Worm (Caenorhabditis elegans) whole organism, young adult: ENCODE measurements around the gene rol-6.
A peak's percentile ranks its signal among the peaks of the same experiment; 100 is the strongest.

Experiments
- B0019.2 ChIP-seq: fragments of 200-800 bp; sonication (Bioruptor generic); conservative IDR thresholded peaks from 2 replicates; pipeline ENCODE4 v1.3.6; 2022; ENCODE audit warnings: missing genetic modification reagents, missing genetic modification characterization, missing compliant biosample characterization
- C17E4.6 ChIP-seq: fragments of 200-800 bp; sonication (Bioruptor generic); IDR thresholded peaks from 2 replicates; pipeline ENCODE4 v1.3.6; 2022; ENCODE audit warnings: missing genetic modification reagents, missing genetic modification characterization, missing compliant biosample characterization
- F57C9.4 ChIP-seq: sonication (generic microtip); optimal IDR thresholded peaks from 2 replicates; lab custom pipeline; 2017; ENCODE audit warnings: mild to moderate bottlenecking, missing genetic modification characterization, missing compliant biosample characterization
- akir-1 ChIP-seq: fragments of 200-800 bp; sonication (Bioruptor generic); optimal IDR thresholded peaks from 2 replicates; lab custom pipeline; 2018; ENCODE audit warnings: mild to moderate bottlenecking, missing genetic modification characterization, moderate library complexity, missing compliant biosample characterization
- atf-7 ChIP-seq: sonication (generic microtip); optimal IDR thresholded peaks from 2 replicates; lab custom pipeline; 2017; ENCODE audit warnings: mild to moderate bottlenecking, missing genetic modification characterization, missing compliant biosample characterization
- ceh-100 ChIP-seq: fragments of 200-800 bp; sonication (Bioruptor generic); IDR thresholded peaks from 2 replicates; pipeline ENCODE4 v1.3.6; 2022; ENCODE audit warnings: missing genetic modification reagents, missing genetic modification characterization, missing compliant biosample characterization
- ceh-27 ChIP-seq: fragments of 200-800 bp; sonication (Bioruptor generic); optimal IDR thresholded peaks from 2 replicates; lab custom pipeline; 2018; ENCODE audit warnings: mild to moderate bottlenecking, missing genetic modification characterization, moderate library complexity, missing compliant biosample characterization
- dox-1 ChIP-seq: fragments of 200-800 bp; sonication (Bioruptor generic); IDR thresholded peaks from 2 replicates; pipeline ENCODE4 v1.3.6; 2022; ENCODE audit warnings: missing genetic modification reagents, missing genetic modification characterization, missing compliant biosample characterization
- efl-1 ChIP-seq: fragments of 150-350 bp; optimal IDR thresholded peaks from 2 replicates; lab custom pipeline; 2014; ENCODE audit warnings: missing biosample characterization, missing genetic modification reagents, missing genetic modification characterization
- egl-18 ChIP-seq: fragments of 200-800 bp; sonication (Bioruptor generic); IDR thresholded peaks from 2 replicates; pipeline ENCODE4 v1.3.6; 2022; ENCODE audit warnings: missing genetic modification reagents, missing genetic modification characterization, missing compliant biosample characterization
- egrh-3 ChIP-seq: fragments of 200-800 bp; sonication (Bioruptor generic); IDR thresholded peaks from 2 replicates; pipeline ENCODE4 v1.3.6; 2022; ENCODE audit warnings: missing genetic modification reagents, missing genetic modification characterization, missing compliant biosample characterization
- ekl-4 ChIP-seq: fragments of 200-800 bp; sonication (Bioruptor generic); IDR thresholded peaks from 2 replicates; pipeline ENCODE4 v1.3.6; 2022; ENCODE audit warnings: missing genetic modification reagents, missing genetic modification characterization, missing compliant biosample characterization
- ets-4 ChIP-seq: fragments of 200-800 bp; sonication (Bioruptor generic); optimal IDR thresholded peaks from 2 replicates; lab custom pipeline; 2018; ENCODE audit warnings: mild to moderate bottlenecking, missing genetic modification characterization, missing compliant biosample characterization
- hrde-1 ChIP-seq: sonication (generic microtip); optimal IDR thresholded peaks from 2 replicates; lab custom pipeline; 2016; ENCODE audit warnings: missing genetic modification characterization, mild to moderate bottlenecking, missing compliant biosample characterization, moderate library complexity, missing genotype, missing genetic modification reagents, borderline replicate concordance
- lag-1 ChIP-seq: fragments of 200-800 bp; sonication (Bioruptor generic); IDR thresholded peaks from 2 replicates; pipeline ENCODE4 v1.3.6; 2022; ENCODE audit warnings: missing genetic modification reagents, missing genetic modification characterization, missing compliant biosample characterization
- lin-35 ChIP-seq, 3 experiments: fragments of 150-350 bp in 2 of 3; sonication (generic microtip) in 1 of 3; optimal IDR thresholded peaks; 2 replicates each; lab custom pipeline; 2014 to 2018; ENCODE audit warnings: missing biosample characterization in 3 of 3, missing genetic modification characterization in 3 of 3, missing genetic modification reagents in 3 of 3
- mel-28 ChIP-seq: sonication (generic microtip); optimal IDR thresholded peaks from 2 replicates; lab custom pipeline; 2016; ENCODE audit warnings: borderline replicate concordance, mild to moderate bottlenecking, missing genetic modification characterization, missing compliant biosample characterization
- nfyb-1 ChIP-seq: fragments of 200-800 bp; sonication (Bioruptor generic); IDR thresholded peaks from 2 replicates; pipeline ENCODE4 v1.3.6; 2022; ENCODE audit warnings: missing genetic modification reagents, missing genetic modification characterization, missing compliant biosample characterization
- nhr-27 ChIP-seq: fragments of 200-800 bp; sonication (Bioruptor generic); optimal IDR thresholded peaks from 2 replicates; lab custom pipeline; 2018; ENCODE audit warnings: mild to moderate bottlenecking, missing genetic modification characterization, moderate library complexity, missing compliant biosample characterization
- rec-8 ChIP-seq, 2 experiments: sonication (generic microtip); optimal IDR thresholded peaks; 2 replicates each; lab custom pipeline; 2016; ENCODE audit warnings: mild to moderate bottlenecking in 2 of 2, missing genetic modification characterization in 2 of 2, missing genetic modification reagents in 2 of 2, missing genotype in 2 of 2, missing biosample characterization in 1 of 2, missing compliant biosample characterization in 1 of 2, moderate library complexity in 1 of 2
- sea-2 ChIP-seq: fragments of 200-800 bp; sonication (Bioruptor generic); IDR thresholded peaks from 2 replicates; pipeline ENCODE4 v1.3.6; 2022; ENCODE audit warnings: missing genetic modification characterization, missing compliant biosample characterization
- snpc-4 ChIP-seq, 5 experiments: fragments of 150-350 bp in 1 of 5; sonication (generic microtip) in 4 of 5; optimal IDR thresholded peaks; 2 replicates each; lab custom pipeline; 2014 to 2018; ENCODE audit warnings: missing genetic modification characterization in 5 of 5, missing biosample characterization in 3 of 5, antibody characterized with exemption in 2 of 5, mild to moderate bottlenecking in 2 of 5, missing compliant biosample characterization in 2 of 5, missing genotype in 2 of 5, moderate library complexity in 2 of 5, missing genetic modification reagents in 1 of 5
- tbp1 ChIP-seq: fragments of 200-800 bp; sonication (Bioruptor generic); optimal IDR thresholded peaks from 2 replicates; lab custom pipeline; 2018; ENCODE audit warnings: mild to moderate bottlenecking, missing genetic modification characterization, missing compliant biosample characterization
- tbx-9 ChIP-seq: sonication (generic microtip); optimal IDR thresholded peaks from 2 replicates; lab custom pipeline; 2016; ENCODE audit warnings: borderline replicate concordance, missing genetic modification characterization, inconsistent platforms, missing compliant biosample characterization
- unc-130 ChIP-seq: sonication (generic microtip); optimal IDR thresholded peaks from 2 replicates; lab custom pipeline; 2016; ENCODE audit warnings: missing genetic modification reagents, missing genetic modification characterization, missing compliant biosample characterization
- ztf-18 ChIP-seq: sonication (generic microtip); optimal IDR thresholded peaks from 2 replicates; lab custom pipeline; 2016; ENCODE audit warnings: missing genotype, mild to moderate bottlenecking, missing genetic modification characterization, missing compliant biosample characterization
- ztf-22 ChIP-seq: fragments of 200-800 bp; sonication (Bioruptor generic); optimal IDR thresholded peaks from 2 replicates; lab custom pipeline; 2018; ENCODE audit warnings: mild to moderate bottlenecking, missing genetic modification characterization, moderate library complexity, missing compliant biosample characterization

The rol-6 gene

DNA sequence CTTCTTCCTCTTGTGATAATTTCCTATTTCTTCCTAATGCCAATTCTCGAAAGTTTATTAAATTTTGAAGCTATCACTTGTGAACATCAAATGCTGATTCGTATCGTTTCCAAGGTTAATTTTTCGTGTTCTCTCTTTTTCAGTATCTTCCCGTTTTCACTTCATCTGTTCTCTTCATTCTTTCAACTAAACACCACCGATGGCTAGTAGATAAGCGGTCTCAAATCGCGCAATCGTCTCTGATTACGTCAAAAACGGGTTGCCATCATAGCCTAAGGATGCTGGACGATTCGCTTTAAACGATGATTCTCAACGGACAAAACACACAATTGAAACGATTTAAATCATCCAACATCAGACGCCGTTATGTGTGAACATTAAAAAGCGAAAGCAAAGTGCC, 15.3 kb upstream of the rol-6 start:
- no peak for TF ChIP-seq tbx-9 (tag; lab: Kevin White, UChicago)
- TF ChIP-seq unc-130: no peak
- TF ChIP-seq, all 124 proteins: peak for 0

ce11 chrII:8721955-8722524, 10.8 kb upstream of the rol-6 start, which contains the start of gene trcs-2:
TSS of gene trcs-2 (plus strand) at chrII:8722474.
- peak; percentile 41; the same call in 1 of the 2 replicates for TF ChIP-seq nfyb-1 (GFP tag; lab: Robert Waterston, UW)
- 0 out of 2 replicates have a peak, but pooled peaks have one; percentile 32 for TF ChIP-seq dox-1 (GFP tag; lab: Robert Waterston, UW)
- TF ChIP-seq lag-1: no peak

DNA sequence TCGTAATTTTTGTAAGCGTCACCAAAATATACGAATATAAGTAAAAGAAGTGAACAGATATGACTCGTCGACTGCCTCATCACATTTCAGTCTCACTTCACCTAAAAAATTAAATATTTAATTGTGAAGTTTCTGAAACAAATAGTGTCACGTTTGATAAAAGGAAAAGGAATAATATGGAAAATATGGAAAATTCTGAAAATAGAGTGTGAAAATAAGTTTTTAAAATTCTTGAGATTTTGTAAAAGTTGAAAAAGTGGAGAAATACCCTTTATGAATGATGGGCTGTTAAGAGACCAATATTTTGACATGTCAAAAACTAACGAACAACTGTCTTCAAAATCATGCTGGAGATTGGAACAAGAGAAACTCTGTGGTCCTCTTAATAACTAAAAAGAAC, 6.2 kb upstream of the rol-6 start, which contains the start of gene T01B7.9:
Gene T01B7.9, minus strand, starts transcription at position 101 of the 400 bp plus-strand sequence.
- TF ChIP-seq atf-7 (tag; lab: Kevin White, UChicago): no peak
- TF ChIP-seq C17E4.6 (GFP tag; lab: Robert Waterston, UW): no peak
- TF ChIP-seq egl-18 (GFP tag; lab: Robert Waterston, UW): no peak
- no peak for TF ChIP-seq snpc-4 (GFP tag; optimal IDR thresholded peaks at IDR 0.05; lab: Kevin White, UChicago)
- TF ChIP-seq snpc-4 (tag; optimal IDR thresholded peaks at IDR 0.05; lab: Kevin White, UChicago): no peak
- no peak for TF ChIP-seq B0019.2
- no peak for TF ChIP-seq akir-1 (GFP tag; lab: Kevin White, UChicago)
- no peak for TF ChIP-seq lag-1
- TF ChIP-seq, all 124 proteins: peak for 0

DNA sequence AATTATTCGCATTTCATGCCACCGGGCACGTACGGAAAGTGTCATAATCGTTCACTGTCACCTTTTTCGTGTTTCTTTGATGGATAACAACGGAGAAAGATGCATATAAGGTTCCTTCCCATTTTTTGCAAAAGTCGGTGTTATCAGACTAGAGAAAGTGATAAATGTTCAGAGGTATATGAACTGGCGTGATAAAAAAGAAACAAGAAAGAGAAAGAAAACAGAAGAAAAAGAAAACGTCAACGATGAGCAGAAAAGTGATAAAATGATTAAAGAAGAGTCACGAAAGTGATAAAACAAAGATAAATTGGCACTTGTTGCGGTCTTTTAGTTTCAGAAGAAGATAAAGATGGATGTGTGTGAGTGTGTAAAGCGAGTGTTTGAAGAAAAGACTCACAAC, 2.6 kb upstream of the rol-6 start:
- TF ChIP-seq ztf-18 (tag; lab: Kevin White, UChicago) (no peak), tbp1 (GFP tag; lab: Kevin White, UChicago) (no peak), F57C9.4 (tag; lab: Kevin White, UChicago) (no peak), mel-28 (tag; lab: Kevin White, UChicago) (no peak), ceh-27 (GFP tag; lab: Kevin White, UChicago) (no peak)
- TF ChIP-seq, all 124 proteins: peak for 0

DNA sequence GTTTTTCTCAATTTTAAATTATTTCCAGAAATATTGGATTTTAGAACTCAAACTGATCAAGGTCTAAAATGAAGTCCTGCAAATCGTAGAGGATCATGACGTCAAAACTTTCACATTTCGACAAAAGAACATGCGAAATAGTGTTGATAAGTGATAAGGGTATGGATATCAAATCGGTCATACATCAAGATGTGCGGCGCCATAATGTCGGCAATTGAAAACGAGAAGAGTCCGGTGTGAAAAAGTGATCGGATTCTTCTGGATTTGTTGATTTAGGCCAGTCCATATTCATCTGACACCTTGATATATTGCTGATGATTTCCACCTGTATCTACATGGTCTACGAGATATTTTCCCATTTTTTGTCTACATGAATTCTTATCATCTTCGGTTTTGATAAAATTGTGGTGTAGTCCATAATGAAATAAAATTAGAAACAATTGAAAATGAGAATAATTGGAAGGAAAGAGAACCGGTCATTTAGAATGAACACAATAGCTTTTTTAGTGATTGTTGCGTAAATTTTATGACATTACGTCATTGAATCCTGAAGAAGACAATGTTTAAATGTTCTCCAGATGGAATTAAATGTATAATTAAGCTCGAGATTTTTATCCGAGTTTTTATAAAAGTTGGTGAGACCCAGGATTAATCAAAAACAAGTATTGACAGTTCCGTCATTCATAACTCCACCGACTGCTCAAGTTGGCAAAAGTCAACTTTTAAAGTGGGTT, 1.7 kb upstream of the rol-6 start:
- no peak for TF ChIP-seq ztf-18 (tag; lab: Kevin White, UChicago)
- no peak for TF ChIP-seq egrh-3 (GFP tag; lab: Robert Waterston, UW)
- no peak for TF ChIP-seq ekl-4 (GFP tag; lab: Robert Waterston, UW)
- TF ChIP-seq ztf-22 (GFP tag; lab: Kevin White, UChicago): no peak
- TF ChIP-seq ceh-100 (GFP tag; lab: Robert Waterston, UW): no peak
- no peak for TF ChIP-seq rec-8 (tag; optimal IDR thresholded peaks at IDR 0.05; lab: Kevin White, UChicago)
- no peak for TF ChIP-seq hrde-1 (tag; lab: Kevin White, UChicago)
- TF ChIP-seq nhr-27: no peak
- no peak for TF ChIP-seq sea-2 (GFP tag; lab: Robert Waterston, UW)
- no peak for TF ChIP-seq ets-4 (GFP tag; lab: Kevin White, UChicago)
- TF ChIP-seq lin-35 (GFP tag; optimal IDR thresholded peaks at IDR 0.05; lab: Kevin White, UChicago): no peak
- no peak for TF ChIP-seq efl-1 (GFP tag; lab: Kevin White, UChicago)
